Fruit fly (Drosophila melanogaster): ENCODE results near the gene CG12123.

The CG12123 gene

DNA sequence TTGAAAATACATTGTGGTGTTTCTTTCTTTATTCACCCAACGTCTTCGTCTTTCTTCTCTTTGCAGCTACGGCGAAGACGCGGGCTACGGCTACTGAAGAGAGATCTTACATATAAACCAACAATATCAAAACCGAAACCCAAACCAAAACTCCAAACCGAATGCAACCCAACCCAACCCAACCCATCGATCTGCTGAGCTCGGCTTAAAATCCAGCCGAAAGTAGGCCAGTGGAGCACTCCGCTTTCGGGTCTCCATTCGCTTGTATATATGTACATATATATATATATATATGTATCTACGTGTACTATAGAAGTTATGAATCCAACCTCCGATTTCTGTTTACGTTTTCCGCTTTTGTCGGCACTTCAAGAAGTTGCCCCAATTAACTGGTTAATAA, 33.5 kb upstream of the CG12123 start:
- TF ChIP-seq CG32121 (GFP tag; IDR thresholded peaks at IDR 0.05) (no peak), CG8301 (tag; optimal IDR thresholded peaks at IDR 0.05) (no peak)

DNA sequence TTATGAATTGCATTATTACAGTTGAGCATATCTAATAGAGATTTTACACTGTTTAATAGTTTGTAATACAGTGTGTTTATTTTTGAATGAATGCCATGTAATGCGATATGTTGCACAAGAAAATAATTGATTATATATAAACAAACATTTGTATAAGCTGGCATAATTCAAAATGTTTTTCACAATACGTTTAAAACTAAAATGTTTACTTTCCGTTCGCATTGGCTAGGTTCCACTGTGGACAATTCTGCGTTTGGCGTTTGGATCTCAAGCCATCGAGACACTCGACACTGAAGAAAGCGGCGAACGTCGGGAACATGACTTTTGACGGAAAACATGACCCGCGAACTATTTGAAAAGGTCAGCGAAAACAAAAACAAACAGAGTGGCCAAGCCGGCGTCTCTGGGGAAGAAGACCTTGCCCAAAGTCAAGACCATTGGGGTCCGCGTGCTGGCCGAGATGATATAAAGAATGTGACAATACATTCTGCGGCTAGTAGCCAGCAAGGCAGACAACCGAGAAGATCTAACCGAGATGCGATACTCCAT, 31.3 kb upstream of the CG12123 start, which contains the start of gene Cp7Fb:
Gene Cp7Fb (plus strand): TSS at position 499 of the 549 bp plus-strand sequence.
- no peak for TF ChIP-seq CG13204 (GFP tag; optimal IDR thresholded peaks at IDR 0.05)
- no peak for TF ChIP-seq Pif1A (GFP tag; optimal IDR thresholded peaks at IDR 0.05)
- no peak for TF ChIP-seq rn (GFP tag; IDR thresholded peaks at IDR 0.05)
- TF ChIP-seq gl (tag; optimal IDR thresholded peaks at IDR 0.05) = no peak
- TF ChIP-seq CG8159 (tag; optimal IDR thresholded peaks at IDR 0.05) = no peak
- no peak for TF ChIP-seq CG34367 (tag; optimal IDR thresholded peaks at IDR 0.05)
- no peak for TF ChIP-seq D1 (tag; optimal IDR thresholded peaks at IDR 0.05)
- no peak for TF ChIP-seq CG12605 (GFP tag; IDR thresholded peaks at IDR 0.05)
- TF ChIP-seq fd96Ca (GFP tag; IDR thresholded peaks at IDR 0.05) = no peak
- TF ChIP-seq CG9948 (tag; optimal IDR thresholded peaks at IDR 0.05) = no peak
- TF ChIP-seq CG32121 (GFP tag; IDR thresholded peaks at IDR 0.05) = no peak

DNA sequence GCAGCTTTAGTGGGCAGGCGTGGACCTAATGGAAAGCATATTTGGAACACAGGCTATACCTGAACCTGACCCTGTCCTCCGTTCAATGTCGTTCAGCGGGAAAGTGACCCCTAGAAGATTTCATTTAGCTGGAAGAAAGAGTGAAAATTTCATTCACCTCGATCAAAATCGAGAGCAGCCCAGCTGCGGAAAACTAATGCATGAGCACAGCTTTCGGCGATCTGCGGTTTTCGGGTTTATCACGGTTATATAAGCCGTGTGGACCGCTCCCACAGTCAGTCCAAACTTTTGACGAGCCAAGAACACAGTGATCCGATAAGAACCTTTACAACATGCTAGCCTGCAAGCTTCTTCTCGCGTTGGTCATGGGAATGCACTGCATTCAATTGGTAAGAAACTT, 28.4 kb upstream of the CG12123 start, which contains the start of gene Cp7Fa:
Gene Cp7Fa (plus strand): TSS at position 301 of the 400 bp plus-strand sequence.
- no peak for TF ChIP-seq Ets98B (GFP tag; IDR thresholded peaks at IDR 0.05)
- TF ChIP-seq CG15710 (tag; optimal IDR thresholded peaks at IDR 0.05) = no peak
- no peak for TF ChIP-seq CG32121 (GFP tag; IDR thresholded peaks at IDR 0.05)
- no peak for TF ChIP-seq rn (GFP tag; IDR thresholded peaks at IDR 0.05)
- no peak for TF ChIP-seq CG13204 (GFP tag; optimal IDR thresholded peaks at IDR 0.05)
- no peak for TF ChIP-seq fd96Ca (GFP tag; IDR thresholded peaks at IDR 0.05)
- no peak for TF ChIP-seq CG8159 (tag; optimal IDR thresholded peaks at IDR 0.05)
- TF ChIP-seq CG10348 (GFP tag; IDR thresholded peaks at IDR 0.05) = no peak
- TF ChIP-seq D1 (tag; optimal IDR thresholded peaks at IDR 0.05) = no peak
- TF ChIP-seq CG4496 (GFP tag; IDR thresholded peaks at IDR 0.05) = no peak
- no peak for TF ChIP-seq CG12605 (GFP tag; IDR thresholded peaks at IDR 0.05)

DNA sequence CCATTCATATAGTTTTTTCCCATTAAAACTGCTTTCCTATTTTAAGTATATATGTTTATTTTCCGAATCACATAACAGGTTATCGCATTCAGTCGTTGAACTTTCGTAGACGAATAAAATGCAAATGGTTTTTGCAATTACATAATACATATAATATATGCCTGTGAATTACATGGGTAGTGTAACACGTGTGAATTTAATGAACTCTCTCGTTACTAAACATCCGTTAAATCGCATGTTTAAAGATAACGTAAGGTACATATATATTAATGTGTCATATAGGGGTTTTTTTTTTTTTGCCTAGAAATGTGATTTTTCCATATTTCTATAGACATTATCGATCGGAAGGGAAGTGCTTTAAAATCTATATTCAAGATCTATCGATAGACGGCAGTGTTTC, 27.5 kb upstream of the CG12123 start:
- TF ChIP-seq CG8301 (tag; optimal IDR thresholded peaks at IDR 0.05) (no peak), Pif1B (GFP tag; optimal IDR thresholded peaks at IDR 0.05) (no peak), Snoo (tag; optimal IDR thresholded peaks at IDR 0.05) (no peak), CG17806 (tag; optimal IDR thresholded peaks at IDR 0.05) (no peak), CG15710 (tag; optimal IDR thresholded peaks at IDR 0.05) (no peak), CG10348 (GFP tag; IDR thresholded peaks at IDR 0.05) (no peak)

DNA sequence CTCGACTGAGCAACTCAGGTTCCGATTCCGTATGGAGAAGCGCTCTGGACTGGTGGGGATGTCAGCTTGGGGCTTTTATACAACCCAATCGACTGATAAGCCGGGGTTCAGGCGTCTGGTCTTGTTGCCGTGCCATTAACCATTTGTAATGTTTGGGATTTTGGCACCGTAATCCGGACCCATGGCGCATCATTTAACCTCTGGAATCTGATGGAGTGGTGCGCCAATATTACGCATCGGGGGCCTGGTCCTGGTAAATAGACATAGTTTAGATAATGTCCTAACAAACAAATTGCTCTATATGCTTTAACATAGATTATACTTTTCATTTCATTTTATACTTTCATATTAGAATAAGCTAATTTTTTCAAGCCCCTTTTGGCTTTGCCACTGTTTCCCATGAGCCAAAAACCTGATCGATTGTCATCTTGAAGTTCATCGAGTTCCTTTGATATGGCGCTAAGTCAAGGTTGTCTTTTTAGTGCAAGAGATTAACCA, 26.9 kb upstream of the CG12123 start, which contains the start of gene CG12116:
Gene CG12116 (minus strand): TSS at position 51 of the 498 bp plus-strand sequence.
- no peak for TF ChIP-seq fd96Ca (GFP tag; IDR thresholded peaks at IDR 0.05)
- TF ChIP-seq CG12605 (GFP tag; IDR thresholded peaks at IDR 0.05) = no peak
- TF ChIP-seq CG17806 (tag; optimal IDR thresholded peaks at IDR 0.05) = no peak
- no peak for TF ChIP-seq D1 (tag; optimal IDR thresholded peaks at IDR 0.05)
- TF ChIP-seq CG8301 (tag; optimal IDR thresholded peaks at IDR 0.05) = no peak
- TF ChIP-seq CG13204 (GFP tag; optimal IDR thresholded peaks at IDR 0.05) = no peak
- TF ChIP-seq Snoo (tag; optimal IDR thresholded peaks at IDR 0.05) = no peak
- TF ChIP-seq CG15710 (tag; optimal IDR thresholded peaks at IDR 0.05) = no peak

DNA sequence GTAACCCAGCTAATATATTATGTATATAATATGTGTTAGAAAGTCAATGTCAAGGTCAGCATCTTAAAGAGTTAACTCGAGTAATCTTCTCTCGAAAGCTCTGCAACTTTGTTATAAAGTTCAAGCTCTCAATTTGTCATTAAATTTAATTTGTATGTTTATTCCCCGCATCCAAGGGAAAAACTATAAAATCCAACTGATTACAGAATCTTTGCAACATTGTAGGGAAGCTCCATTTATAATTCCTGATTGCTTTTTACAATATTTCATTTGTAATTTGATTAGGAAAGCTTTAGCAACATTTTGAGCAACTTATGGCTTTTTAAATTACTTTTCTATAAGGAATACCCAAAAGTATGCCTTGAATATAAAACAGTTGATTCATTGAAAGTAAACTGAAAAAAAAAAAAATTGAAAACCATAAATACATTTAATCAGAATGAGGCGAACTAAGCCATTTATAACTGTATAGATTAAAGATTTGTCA, 24.6 kb upstream of the CG12123 start:
- TF ChIP-seq CG12605 (GFP tag; IDR thresholded peaks at IDR 0.05) (no peak), fd96Ca (GFP tag; IDR thresholded peaks at IDR 0.05) (no peak), CG14655 (GFP tag; optimal IDR thresholded peaks at IDR 0.05) (no peak), CG34367 (tag; optimal IDR thresholded peaks at IDR 0.05) (no peak), EcR (GFP tag; optimal IDR thresholded peaks at IDR 0.05) (no peak), CG17806 (tag; optimal IDR thresholded peaks at IDR 0.05) (no peak), CG32121 (GFP tag; IDR thresholded peaks at IDR 0.05) (no peak), Pif1B (GFP tag; optimal IDR thresholded peaks at IDR 0.05) (no peak), rn (GFP tag; IDR thresholded peaks at IDR 0.05) (no peak), CG9948 (tag; optimal IDR thresholded peaks at IDR 0.05) (no peak), gl (tag; optimal IDR thresholded peaks at IDR 0.05) (no peak), CG8159 (tag; optimal IDR thresholded peaks at IDR 0.05) (no peak), CG4496 (GFP tag; IDR thresholded peaks at IDR 0.05) (no peak), CG15710 (tag; optimal IDR thresholded peaks at IDR 0.05) (no peak), D1 (tag; optimal IDR thresholded peaks at IDR 0.05) (no peak), CG8301 (tag; optimal IDR thresholded peaks at IDR 0.05) (no peak), Snoo (tag; optimal IDR thresholded peaks at IDR 0.05) (no peak), CG13204 (GFP tag; optimal IDR thresholded peaks at IDR 0.05) (no peak), Ets98B (GFP tag; IDR thresholded peaks at IDR 0.05) (no peak)

DNA sequence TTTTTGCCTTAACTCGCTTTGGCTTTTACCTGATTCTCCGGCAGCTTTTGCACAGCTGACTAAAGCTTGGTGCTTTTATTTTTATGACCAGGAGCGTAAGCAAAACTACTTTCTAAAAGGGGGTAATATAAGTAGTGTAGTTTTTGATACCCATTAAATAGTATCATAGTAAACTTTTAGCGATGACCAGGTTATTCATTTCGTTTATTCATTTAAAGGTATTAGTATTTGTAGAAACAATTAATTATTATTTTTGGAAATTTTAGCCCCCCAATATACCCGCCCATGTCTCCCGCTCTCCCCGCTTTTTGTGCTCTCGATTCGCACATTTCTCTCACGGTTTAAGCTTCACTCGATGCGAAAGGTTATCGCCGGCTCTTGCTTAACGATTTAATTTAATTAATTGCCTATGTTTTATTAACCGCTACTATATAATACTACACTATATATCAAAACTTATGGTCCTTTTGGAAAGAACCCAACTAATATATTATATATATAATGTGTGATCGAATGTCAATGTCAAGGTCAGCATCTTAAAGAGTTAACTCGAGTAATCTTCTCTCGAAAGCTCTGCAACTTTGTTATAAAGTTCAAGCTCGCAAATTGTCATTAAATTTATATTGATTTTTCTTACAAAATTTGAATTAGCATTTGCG, 22.4 kb upstream of the CG12123 start, which contains the start of gene Sptr:
Gene Sptr (minus strand): TSS at position 61 of the 659 bp plus-strand sequence.
- peak; percentile 92 for TF ChIP-seq CG34367 (tag; optimal IDR thresholded peaks at IDR 0.05)
- TF ChIP-seq CG8159 (tag; optimal IDR thresholded peaks at IDR 0.05) = peak; percentile 95
- TF ChIP-seq CG8301 (tag; optimal IDR thresholded peaks at IDR 0.05) = peak; percentile 91
- TF ChIP-seq rn (GFP tag; IDR thresholded peaks at IDR 0.05) = peak; percentile 72
- TF ChIP-seq gl (tag; optimal IDR thresholded peaks at IDR 0.05) = peak; percentile 83
- TF ChIP-seq Ets98B (GFP tag; IDR thresholded peaks at IDR 0.05) = peak; percentile 95
- peak; percentile 92 for TF ChIP-seq Snoo (tag; optimal IDR thresholded peaks at IDR 0.05)
- TF ChIP-seq CG14655 (GFP tag; optimal IDR thresholded peaks at IDR 0.05) = peak; percentile 91
- TF ChIP-seq Pif1B (GFP tag; optimal IDR thresholded peaks at IDR 0.05) = peak; percentile 93
- TF ChIP-seq Pif1A (GFP tag; optimal IDR thresholded peaks at IDR 0.05) = peak; percentile 93
- TF ChIP-seq fd96Ca (GFP tag; IDR thresholded peaks at IDR 0.05) = peak; percentile 89
- peak; percentile 96 for TF ChIP-seq CG4496 (GFP tag; IDR thresholded peaks at IDR 0.05)
- TF ChIP-seq CG13204 (GFP tag; optimal IDR thresholded peaks at IDR 0.05) = peak; percentile 85
- peak; percentile 93 for TF ChIP-seq CG32121 (GFP tag; IDR thresholded peaks at IDR 0.05)
- peak; percentile 91 for TF ChIP-seq CG9948 (tag; optimal IDR thresholded peaks at IDR 0.05)
- peak; percentile 94 for TF ChIP-seq CG15710 (tag; optimal IDR thresholded peaks at IDR 0.05)
- TF ChIP-seq CG17806 (tag; optimal IDR thresholded peaks at IDR 0.05) = peak; percentile 92
- TF ChIP-seq D1 (tag; optimal IDR thresholded peaks at IDR 0.05) = peak; percentile 80
- peak; percentile 64 for TF ChIP-seq EcR (GFP tag; optimal IDR thresholded peaks at IDR 0.05)
- TF ChIP-seq CG12605 (GFP tag; IDR thresholded peaks at IDR 0.05) = peak; percentile 92
- TF ChIP-seq CG10348 (GFP tag; IDR thresholded peaks at IDR 0.05) = no peak
